Worm (Caenorhabditis elegans) whole organism, L3 larva: ENCODE data around the gene F22B7.9.

Experiments used
- R02D3.7 ChIP-seq: fragments of 150-350 bp; optimal IDR thresholded peaks from 2 replicates; lab custom pipeline; 2014; ENCODE audit warnings: missing biosample characterization, missing genetic modification characterization
- ZK546.5 ChIP-seq: sonication (generic microtip); optimal IDR thresholded peaks from 2 replicates; lab custom pipeline; 2017; ENCODE audit warnings: missing biosample characterization, missing genetic modification characterization
- aly-2 ChIP-seq: fragments of 150-350 bp; optimal IDR thresholded peaks from 2 replicates; lab custom pipeline; 2014; ENCODE audit warnings: missing biosample characterization, missing genetic modification characterization
- ama-1 ChIP-seq: fragments of 150-350 bp; optimal IDR thresholded peaks from 2 replicates; lab custom pipeline; 2018
- ceh-28 ChIP-seq: fragments of 150-350 bp; optimal IDR thresholded peaks from 2 replicates; lab custom pipeline; 2014; ENCODE audit warnings: missing biosample characterization, missing genetic modification reagents, missing genetic modification characterization
- ceh-82 ChIP-seq: fragments of 150-350 bp; optimal IDR thresholded peaks from 2 replicates; lab custom pipeline; 2014; ENCODE audit warnings: missing biosample characterization, missing genetic modification characterization
- ceh-9 ChIP-seq: sonication (generic microtip); optimal IDR thresholded peaks from 2 replicates; lab custom pipeline; 2018; ENCODE audit warnings: missing biosample characterization, missing genetic modification characterization
- daf-12 ChIP-seq: fragments of 150-350 bp; optimal IDR thresholded peaks from 2 replicates; lab custom pipeline; 2014; ENCODE audit warnings: missing biosample characterization, missing genetic modification reagents, missing genetic modification characterization
- egl-27 ChIP-seq: sonication (generic microtip); optimal IDR thresholded peaks from 4 replicates; lab custom pipeline; 2017; ENCODE audit warnings: missing biosample characterization, missing genetic modification reagents, missing genetic modification characterization
- egl-5 ChIP-seq: fragments of 150-350 bp; optimal IDR thresholded peaks from 2 replicates; lab custom pipeline; 2017; ENCODE audit warnings: missing biosample characterization, missing genetic modification reagents, missing genetic modification characterization, inconsistent platforms
- elt-1 ChIP-seq: fragments of 150-350 bp; optimal IDR thresholded peaks from 2 replicates; lab custom pipeline; 2014; ENCODE audit warnings: missing biosample characterization, missing genetic modification characterization
- elt-2 ChIP-seq: sonication (generic microtip); optimal IDR thresholded peaks from 2 replicates; lab custom pipeline; 2016; ENCODE audit warnings: missing genetic modification reagents, mild to moderate bottlenecking, missing genetic modification characterization, missing compliant biosample characterization
- eor-1 ChIP-seq, 2 experiments: fragments of 150-350 bp; optimal IDR thresholded peaks; 2 replicates each; lab custom pipeline; 2014 to 2018; ENCODE audit warnings: missing biosample characterization in 2 of 2, missing genetic modification characterization in 2 of 2
- fkh-10 ChIP-seq: sonication (generic microtip); optimal IDR thresholded peaks from 2 replicates; lab custom pipeline; 2017; ENCODE audit warnings: missing biosample characterization, missing genetic modification reagents, missing genetic modification characterization
- fkh-2 ChIP-seq: fragments of 150-350 bp; optimal IDR thresholded peaks from 2 replicates; lab custom pipeline; 2014; ENCODE audit warnings: missing biosample characterization, missing genetic modification reagents, missing genetic modification characterization
- fos-1 ChIP-seq: fragments of 150-350 bp; optimal IDR thresholded peaks from 2 replicates; lab custom pipeline; 2014; ENCODE audit warnings: missing biosample characterization, missing genetic modification characterization
- hmg-11 ChIP-seq: sonication (generic microtip); optimal IDR thresholded peaks from 2 replicates; lab custom pipeline; 2016; ENCODE audit warnings: missing genetic modification characterization, missing compliant biosample characterization
- jun-1 ChIP-seq: fragments of 150-350 bp; optimal IDR thresholded peaks from 2 replicates; lab custom pipeline; 2014; ENCODE audit warnings: missing biosample characterization, missing genetic modification reagents, missing genetic modification characterization
- lin-15B ChIP-seq: fragments of 150-350 bp; optimal IDR thresholded peaks from 2 replicates; lab custom pipeline; 2014; ENCODE audit warnings: missing biosample characterization, missing genetic modification characterization
- lin-39 ChIP-seq: fragments of 150-350 bp; optimal IDR thresholded peaks from 2 replicates; lab custom pipeline; 2018; ENCODE audit warnings: missing biosample characterization, missing genetic modification reagents, missing genetic modification characterization
- lsy-12 ChIP-seq: sonication (generic microtip); optimal IDR thresholded peaks from 2 replicates; lab custom pipeline; 2016; ENCODE audit warnings: mild to moderate bottlenecking, missing genetic modification characterization, missing compliant biosample characterization
- mml-1 ChIP-seq: fragments of 150-350 bp; sonication (generic microtip); optimal IDR thresholded peaks from 3 replicates; lab custom pipeline; 2014; ENCODE audit warnings: missing biosample characterization, missing genetic modification characterization
- nfya-1 ChIP-seq: sonication (generic microtip); optimal IDR thresholded peaks from 2 replicates; lab custom pipeline; 2017; ENCODE audit warnings: missing genetic modification characterization, mild to moderate bottlenecking, missing compliant biosample characterization, antibody characterized with exemption, moderate library complexity; ENCODE audit not compliant: insufficient read depth
- nhr-11 ChIP-seq: fragments of 150-350 bp; optimal IDR thresholded peaks from 2 replicates; lab custom pipeline; 2014; ENCODE audit warnings: missing biosample characterization, missing genetic modification characterization
- nhr-23 ChIP-seq: fragments of 150-350 bp; optimal IDR thresholded peaks from 2 replicates; lab custom pipeline; 2014; ENCODE audit warnings: missing biosample characterization, missing genetic modification reagents, missing genetic modification characterization
- nhr-237 ChIP-seq: fragments of 150-350 bp; optimal IDR thresholded peaks from 2 replicates; lab custom pipeline; 2014; ENCODE audit warnings: missing biosample characterization, missing genetic modification characterization
- nhr-25 ChIP-seq: sonication (generic microtip); optimal IDR thresholded peaks from 2 replicates; lab custom pipeline; 2017; ENCODE audit warnings: missing biosample characterization, missing genetic modification characterization
- nhr-67 ChIP-seq: fragments of 150-350 bp; optimal IDR thresholded peaks from 2 replicates; lab custom pipeline; 2014; ENCODE audit warnings: missing biosample characterization, missing genetic modification characterization
- nhr-76 ChIP-seq: fragments of 150-350 bp; sonication (generic microtip); optimal IDR thresholded peaks from 5 replicates; lab custom pipeline; 2014; ENCODE audit warnings: missing biosample characterization, missing genetic modification characterization
- nhr-77 ChIP-seq: fragments of 150-350 bp; optimal IDR thresholded peaks from 2 replicates; lab custom pipeline; 2014; ENCODE audit warnings: missing biosample characterization, missing genetic modification characterization
- pha-4 ChIP-seq: fragments of 150-350 bp; optimal IDR thresholded peaks from 2 replicates; lab custom pipeline; 2014; ENCODE audit warnings: missing biosample characterization, missing genetic modification reagents, missing genetic modification characterization
- pqm-1 ChIP-seq: fragments of 150-350 bp; optimal IDR thresholded peaks from 2 replicates; lab custom pipeline; 2017; ENCODE audit warnings: missing biosample characterization, missing genetic modification characterization, inconsistent platforms
- sea-2 ChIP-seq: fragments of 150-350 bp; sonication (generic microtip); optimal IDR thresholded peaks from 4 replicates; lab custom pipeline; 2014; ENCODE audit warnings: missing biosample characterization, missing genetic modification reagents, missing genetic modification characterization
- snpc-4 ChIP-seq: fragments of 150-350 bp; optimal IDR thresholded peaks from 2 replicates; lab custom pipeline; 2014; ENCODE audit warnings: missing biosample characterization, missing genetic modification characterization
- unc-39 ChIP-seq: sonication (generic microtip); optimal IDR thresholded peaks from 4 replicates; lab custom pipeline; 2017; ENCODE audit warnings: missing biosample characterization, missing genetic modification characterization
- unc-62 ChIP-seq: fragments of 150-350 bp; sonication (generic microtip); optimal IDR thresholded peaks from 4 replicates; lab custom pipeline; 2014; ENCODE audit warnings: missing biosample characterization, missing genetic modification reagents, missing genetic modification characterization
- zag-1 ChIP-seq: fragments of 150-350 bp; optimal IDR thresholded peaks from 2 replicates; lab custom pipeline; 2014; ENCODE audit warnings: missing biosample characterization, missing genetic modification characterization
- ztf-11 ChIP-seq: fragments of 150-350 bp; optimal IDR thresholded peaks from 2 replicates; lab custom pipeline; 2014; ENCODE audit warnings: missing biosample characterization, missing genetic modification characterization
- ztf-4 ChIP-seq: fragments of 150-350 bp; optimal IDR thresholded peaks from 2 replicates; lab custom pipeline; 2014; ENCODE audit warnings: missing biosample characterization, missing genetic modification characterization

Gene F22B7.9

DNA sequence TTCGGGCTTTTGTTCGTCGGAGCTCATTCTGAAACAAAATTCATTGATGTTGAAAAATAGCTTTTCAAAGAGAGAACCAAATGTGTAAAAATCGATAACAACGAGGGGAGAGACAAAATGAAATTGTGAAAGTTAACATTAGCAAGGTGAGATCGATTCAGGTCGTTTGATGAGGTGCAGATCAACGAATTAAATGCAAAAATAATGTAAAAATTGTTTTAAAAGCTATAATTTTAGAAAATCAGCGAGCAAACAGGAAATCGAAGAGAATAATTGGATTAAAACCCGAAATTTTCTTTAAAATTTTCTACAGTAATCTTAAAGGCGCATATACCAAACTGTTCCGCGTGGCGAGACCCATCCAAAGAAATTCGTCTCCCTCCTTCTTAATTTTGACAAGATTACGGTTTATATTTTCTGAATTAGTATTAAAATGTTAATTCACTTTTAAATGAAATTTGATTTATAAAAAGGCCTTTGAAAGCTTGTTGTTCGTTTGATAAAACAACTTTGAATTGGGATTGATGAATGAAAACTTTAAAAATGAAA, 35.2 kb downstream of the F22B7.9 start, which contains the start of gene C13G5.2:
Gene C13G5.2 (minus strand): TSS at position 51 of the 549 bp plus-strand sequence.
- TF ChIP-seq lin-39 (tag; lab: Kevin White, UChicago) (no peak), jun-1 (no peak), nfya-1 (tag; lab: Kevin White, UChicago) (no peak), pqm-1 (tag; lab: Kevin White, UChicago) (no peak), fkh-10 (GFP tag; lab: Kevin White, UChicago) (no peak), nhr-25 (tag; lab: Kevin White, UChicago) (no peak), snpc-4 (tag; lab: Kevin White, UChicago) (no peak), nhr-67 (tag; lab: Kevin White, UChicago) (no peak), ceh-9 (tag; lab: Kevin White, UChicago) (no peak), mml-1 (tag; lab: Kevin White, UChicago) (no peak), fos-1 (tag; lab: Kevin White, UChicago) (no peak), ZK546.5 (no peak), ceh-82 (tag; lab: Kevin White, UChicago) (no peak), ztf-11 (tag; lab: Kevin White, UChicago) (no peak), unc-62 (GFP tag; lab: Kevin White, UChicago) (no peak), egl-27 (tag; lab: Kevin White, UChicago) (no peak)
- TF ChIP-seq, all 47 proteins: peak for 0

DNA sequence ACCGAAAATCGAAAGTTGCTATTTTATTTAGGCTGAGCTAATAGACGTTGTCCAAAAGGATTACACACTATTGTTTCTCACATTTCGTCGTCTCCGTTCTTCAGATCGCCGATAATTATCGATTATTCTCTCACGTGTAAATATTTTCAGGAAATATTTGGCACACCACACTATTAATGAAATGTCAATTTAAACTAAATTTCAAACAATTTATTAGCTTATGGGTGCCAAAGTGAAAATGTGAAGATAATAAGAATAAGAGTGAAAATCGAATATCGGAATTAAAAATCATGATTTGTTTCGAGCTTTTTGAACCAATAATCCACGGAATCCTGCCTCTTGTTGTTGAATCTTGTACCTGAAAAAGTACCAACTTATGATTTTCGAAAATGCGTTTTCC, 37.1 kb downstream of the F22B7.9 start, which contains the start of gene C06E1.11:
Gene C06E1.11 (minus strand): TSS at position 101 of the 400 bp plus-strand sequence.
- no peak for TF ChIP-seq nhr-77 (tag; lab: Kevin White, UChicago)
- no peak for TF ChIP-seq snpc-4 (tag; lab: Kevin White, UChicago)
- no peak for TF ChIP-seq aly-2 (tag; lab: Kevin White, UChicago)
- no peak for TF ChIP-seq fkh-10 (GFP tag; lab: Kevin White, UChicago)
- no peak for TF ChIP-seq lin-15B (tag; lab: Kevin White, UChicago)
- TF ChIP-seq ceh-28, result no peak
- no peak for TF ChIP-seq ztf-11 (tag; lab: Kevin White, UChicago)
- TF ChIP-seq ZK546.5, result no peak
- TF ChIP-seq daf-12 (tag; lab: Kevin White, UChicago), result no peak

DNA sequence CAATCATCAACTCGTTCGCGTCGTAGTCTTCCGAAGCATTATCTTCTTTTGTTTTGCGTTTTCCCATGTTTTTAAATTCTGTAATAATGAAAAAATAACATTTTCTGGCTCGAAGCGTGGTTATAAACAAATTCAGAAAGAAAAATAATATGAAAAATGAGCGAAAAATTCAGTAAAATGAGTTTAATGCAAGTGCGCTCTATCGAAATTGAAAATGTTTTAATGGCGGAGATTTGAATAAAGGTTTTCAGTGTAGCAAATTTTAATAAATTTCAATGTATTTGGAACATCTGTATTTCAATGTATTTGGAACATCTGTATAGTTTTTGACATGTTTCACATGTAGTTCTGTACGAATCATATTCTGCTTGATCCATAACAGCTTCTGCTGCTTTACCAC, 39.2 kb downstream of the F22B7.9 start, which contains the start of gene rha-2:
Gene rha-2 (minus strand): TSS at position 80 of the 400 bp plus-strand sequence.
- TF ChIP-seq zag-1 (tag; lab: Kevin White, UChicago) (no peak), ztf-11 (tag; lab: Kevin White, UChicago) (no peak), ZK546.5 (no peak), mml-1 (tag; lab: Kevin White, UChicago) (no peak), lin-39 (tag; lab: Kevin White, UChicago) (no peak), sea-2 (no peak), fkh-2 (tag; lab: Kevin White, UChicago) (no peak), aly-2 (tag; lab: Kevin White, UChicago) (no peak), daf-12 (tag; lab: Kevin White, UChicago) (no peak), egl-5 (tag; lab: Kevin White, UChicago) (no peak), lin-15B (tag; lab: Kevin White, UChicago) (peak; percentile 44), ztf-4 (no peak), ceh-82 (tag; lab: Kevin White, UChicago) (no peak), ama-1 (lab: Kevin White, UChicago) (no peak), elt-1 (tag; lab: Kevin White, UChicago) (no peak), pha-4 (peak; percentile 51), nhr-23 (tag; lab: Kevin White, UChicago) (no peak), ceh-28 (no peak), nhr-77 (tag; lab: Kevin White, UChicago) (no peak), unc-39 (no peak), nfya-1 (tag; lab: Kevin White, UChicago) (peak; percentile 20), fos-1 (tag; lab: Kevin White, UChicago) (no peak), nhr-11 (tag; lab: Kevin White, UChicago) (no peak), R02D3.7 (tag; lab: Kevin White, UChicago) (no peak), elt-2 (tag; lab: Kevin White, UChicago) (no peak), nhr-76 (tag; lab: Kevin White, UChicago) (no peak), nhr-237 (tag; lab: Kevin White, UChicago) (no peak), hmg-11 (peak; percentile 9), eor-1 (tag; optimal IDR thresholded peaks at IDR 0.05; lab: Kevin White, UChicago) (no peak), lsy-12 (tag; lab: Kevin White, UChicago) (no peak)
